Fruit fly (Drosophila melanogaster) whole organism, embryonic: ENCODE results near the gene Rab39.
A peak's percentile ranks its signal among the peaks of the same experiment; 100 is the strongest.

Source experiments
- Aef1 ChIP-seq: fragments of 200-800 bp; sonication (Bioruptor generic); IDR thresholded peaks from 3 replicates; pipeline ENCODE4 v1.3.6; 2022; ENCODE audit warnings: missing biosample characterization, missing genetic modification characterization
- Bdp1 ChIP-seq: fragments of 200-800 bp; sonication (Bioruptor generic); optimal IDR thresholded peaks from 3 replicates; lab custom pipeline; 2016; ENCODE audit warnings: missing biosample characterization, missing genetic modification characterization
- Blimp-1 ChIP-seq: fragments of 200-800 bp; sonication (Bioruptor generic); optimal IDR thresholded peaks from 3 replicates; lab custom pipeline; 2018; ENCODE audit warnings: missing biosample characterization, missing genetic modification characterization, mild to moderate bottlenecking, moderate library complexity, missing genetic modification reagents
- BtbVII ChIP-seq: fragments of 200-800 bp; sonication (Bioruptor generic); optimal IDR thresholded peaks from 3 replicates; lab custom pipeline; 2017; ENCODE audit warnings: missing biosample characterization, mild to moderate bottlenecking, missing genetic modification characterization
- Bteb2 ChIP-seq: fragments of 200-800 bp; sonication (Bioruptor generic); optimal IDR thresholded peaks from 2 replicates; lab custom pipeline; 2016; ENCODE audit warnings: missing biosample characterization, missing genetic modification characterization
- CG10431 ChIP-seq: fragments of 200-800 bp; sonication (Bioruptor generic); optimal IDR thresholded peaks from 3 replicates; lab custom pipeline; 2018; ENCODE audit warnings: missing biosample characterization, mild to moderate bottlenecking, missing genetic modification characterization
- CG11085 ChIP-seq: fragments of 200-800 bp; sonication (Bioruptor generic); IDR thresholded peaks from 2 replicates; pipeline ENCODE4 v1.3.6; 2022; ENCODE audit warnings: missing biosample characterization, missing genetic modification characterization
- CG11456 ChIP-seq: fragments of 200-800 bp; sonication (Bioruptor generic); IDR thresholded peaks from 3 replicates; pipeline ENCODE4 v1.3.6; 2022; ENCODE audit warnings: missing biosample characterization, missing genetic modification characterization
- CG11695 ChIP-seq: fragments of 200-800 bp; sonication (Bioruptor generic); IDR thresholded peaks from 3 replicates; pipeline ENCODE4 v1.3.6; 2022; ENCODE audit warnings: missing biosample characterization, missing genetic modification characterization
- CG14965 ChIP-seq: fragments of 200-800 bp; sonication (Bioruptor generic); optimal IDR thresholded peaks from 2 replicates; lab custom pipeline; 2016; ENCODE audit warnings: missing biosample characterization, missing genetic modification characterization, borderline replicate concordance
- CG15696 ChIP-seq: fragments of 200-800 bp; sonication (Bioruptor generic); optimal IDR thresholded peaks from 2 replicates; lab custom pipeline; 2019; ENCODE audit warnings: missing biosample characterization, mild to moderate bottlenecking, missing genetic modification characterization, moderate library complexity
- CG16779 ChIP-seq: fragments of 200-800 bp; sonication (Bioruptor generic); IDR thresholded peaks from 2 replicates; pipeline ENCODE4 v1.3.6; 2022; ENCODE audit warnings: missing biosample characterization, missing genetic modification characterization
- CG31365 ChIP-seq: fragments of 200-800 bp; sonication (Bioruptor generic); optimal IDR thresholded peaks from 2 replicates; lab custom pipeline; 2018; ENCODE audit warnings: missing biosample characterization, mild to moderate bottlenecking, missing genetic modification characterization
- CG4707 ChIP-seq: fragments of 200-800 bp; sonication (Bioruptor generic); optimal IDR thresholded peaks from 2 replicates; lab custom pipeline; 2018; ENCODE audit warnings: missing biosample characterization, mild to moderate bottlenecking, missing genetic modification characterization, moderate library complexity
- CG4730 ChIP-seq: fragments of 200-800 bp; sonication (Bioruptor generic); IDR thresholded peaks from 2 replicates; pipeline ENCODE4 v1.3.6; 2022; ENCODE audit warnings: missing biosample characterization, missing genetic modification characterization
- CG6654 ChIP-seq: fragments of 200-800 bp; sonication (Bioruptor generic); optimal IDR thresholded peaks from 2 replicates; lab custom pipeline; 2017; ENCODE audit warnings: missing biosample characterization, mild to moderate bottlenecking, missing genetic modification characterization
- CG7357 ChIP-seq: fragments of 200-800 bp; sonication (Bioruptor generic); IDR thresholded peaks from 3 replicates; pipeline ENCODE4 v1.3.6; 2022; ENCODE audit warnings: missing biosample characterization, missing genetic modification characterization
- CG7745 ChIP-seq: fragments of 200-800 bp; sonication (Bioruptor generic); optimal IDR thresholded peaks from 2 replicates; lab custom pipeline; 2018; ENCODE audit warnings: missing biosample characterization, mild to moderate bottlenecking, missing genetic modification characterization, moderate library complexity
- CG7786 ChIP-seq: fragments of 200-800 bp; sonication (Bioruptor generic); optimal IDR thresholded peaks from 2 replicates; lab custom pipeline; 2016; ENCODE audit warnings: missing biosample characterization, missing genetic modification characterization
- CG7987 ChIP-seq: fragments of 200-800 bp; sonication (Bioruptor generic); optimal IDR thresholded peaks from 2 replicates; lab custom pipeline; 2018; ENCODE audit warnings: missing biosample characterization, mild to moderate bottlenecking, missing genetic modification characterization, moderate library complexity
- CG8478 ChIP-seq: fragments of >200 bp; optimal IDR thresholded peaks from 2 replicates; lab custom pipeline; 2018
- CG8924 ChIP-seq: fragments of 200-800 bp; optimal IDR thresholded peaks from 3 replicates; lab custom pipeline; 2019; ENCODE audit warnings: missing biosample characterization, mild to moderate bottlenecking, missing genetic modification characterization, moderate library complexity
- Dek ChIP-seq: fragments of 200-800 bp; sonication (Bioruptor generic); optimal IDR thresholded peaks from 3 replicates; lab custom pipeline; 2019; ENCODE audit warnings: missing biosample characterization, mild to moderate bottlenecking, missing genetic modification characterization, moderate library complexity
- Dip3 ChIP-seq: fragments of 200-800 bp; sonication (Bioruptor generic); optimal IDR thresholded peaks from 3 replicates; lab custom pipeline; 2016; ENCODE audit warnings: missing biosample characterization, missing genetic modification characterization
- Doc3 ChIP-seq: fragments of 200-800 bp; sonication (Bioruptor generic); IDR thresholded peaks from 3 replicates; pipeline ENCODE4 v1.3.6; 2022; ENCODE audit warnings: missing biosample characterization, missing genetic modification characterization; ENCODE audit not compliant: partially characterized antibody
- Eip74EF ChIP-seq, 2 experiments: fragments of 200-800 bp in 1 of 2; fragments of >200 bp in 1 of 2; sonication (Bioruptor generic) in 1 of 2; optimal IDR thresholded peaks; 2 replicates each; lab custom pipeline; 2017 to 2019; ENCODE audit warnings: missing biosample characterization in 2 of 2, missing genetic modification characterization in 2 of 2, mild to moderate bottlenecking in 1 of 2, moderate library complexity in 1 of 2
- Gug ChIP-seq: fragments of 200-800 bp; sonication (Bioruptor generic); IDR thresholded peaks from 4 replicates; pipeline ENCODE4 v1.3.6; 2022; ENCODE audit warnings: missing biosample characterization, missing genetic modification characterization
- Hr39 ChIP-seq: fragments of >200 bp; optimal IDR thresholded peaks from 2 replicates; lab custom pipeline; 2017
- Mad ChIP-seq: fragments of 200-800 bp; sonication (Bioruptor generic); optimal IDR thresholded peaks from 2 replicates; lab custom pipeline; 2016; ENCODE audit warnings: missing biosample characterization, missing genetic modification characterization
- Nf-YA ChIP-seq: fragments of 200-800 bp; sonication (Bioruptor generic); IDR thresholded peaks from 2 replicates; pipeline ENCODE4 v1.3.6; 2022; ENCODE audit warnings: missing biosample characterization, missing genetic modification characterization
- Nf-YC ChIP-seq: fragments of 200-800 bp; optimal IDR thresholded peaks from 3 replicates; lab custom pipeline; 2019; ENCODE audit warnings: missing biosample characterization, mild to moderate bottlenecking, missing genetic modification characterization, moderate library complexity
- Oaz ChIP-seq: fragments of 200-800 bp; sonication (Bioruptor generic); IDR thresholded peaks from 2 replicates; pipeline ENCODE4 v1.3.6; 2022; ENCODE audit warnings: missing biosample characterization, missing genetic modification characterization
- Scr ChIP-seq: fragments of 200-800 bp; sonication (Bioruptor generic); IDR thresholded peaks from 2 replicates; pipeline ENCODE4 v1.3.6; 2022; ENCODE audit warnings: missing biosample characterization, missing genetic modification characterization; ENCODE audit not compliant: partially characterized antibody
- Sox100B ChIP-seq: fragments of 200-800 bp; sonication (Bioruptor generic); optimal IDR thresholded peaks from 3 replicates; lab custom pipeline; 2018; ENCODE audit warnings: missing biosample characterization, mild to moderate bottlenecking, missing genetic modification characterization
- Spps ChIP-seq: fragments of 200-800 bp; sonication (Bioruptor generic); optimal IDR thresholded peaks from 2 replicates; lab custom pipeline; 2018; ENCODE audit warnings: missing biosample characterization, mild to moderate bottlenecking, missing genetic modification characterization
- Xrp1 ChIP-seq: fragments of 200-800 bp; sonication (Bioruptor generic); IDR thresholded peaks from 2 replicates; pipeline ENCODE4 v1.3.6; 2022; ENCODE audit warnings: missing biosample characterization, missing genetic modification characterization
- az2 ChIP-seq: fragments of 200-800 bp; sonication (Bioruptor generic); optimal IDR thresholded peaks from 3 replicates; lab custom pipeline; 2016; ENCODE audit warnings: missing biosample characterization, missing genetic modification characterization
- btn ChIP-seq: fragments of 200-800 bp; sonication (Bioruptor generic); optimal IDR thresholded peaks from 2 replicates; lab custom pipeline; 2016; ENCODE audit warnings: missing biosample characterization, missing genetic modification characterization
- en ChIP-seq: fragments of 200-800 bp; sonication (Bioruptor generic); optimal IDR thresholded peaks from 2 replicates; lab custom pipeline; 2016; ENCODE audit warnings: missing biosample characterization, missing genetic modification characterization
- ewg ChIP-seq: fragments of 200-800 bp; sonication (Bioruptor generic); optimal IDR thresholded peaks from 3 replicates; lab custom pipeline; 2017; ENCODE audit warnings: mild to moderate bottlenecking, missing biosample characterization, missing genetic modification reagents, missing genetic modification characterization
- fd96Cb ChIP-seq: fragments of 200-800 bp; sonication (Bioruptor generic); optimal IDR thresholded peaks from 2 replicates; lab custom pipeline; 2018; ENCODE audit warnings: missing biosample characterization, mild to moderate bottlenecking, missing genetic modification characterization, moderate library complexity
- gce ChIP-seq: fragments of 200-800 bp; sonication (Bioruptor generic); IDR thresholded peaks from 3 replicates; pipeline ENCODE4 v1.3.6; 2022; ENCODE audit warnings: missing biosample characterization, missing genetic modification characterization
- mirr ChIP-seq: fragments of 200-800 bp; sonication (Bioruptor generic); optimal IDR thresholded peaks from 3 replicates; lab custom pipeline; 2018; ENCODE audit warnings: missing biosample characterization, mild to moderate bottlenecking, missing genetic modification characterization
- odd ChIP-seq: fragments of 200-800 bp; sonication (Bioruptor generic); optimal IDR thresholded peaks from 2 replicates; lab custom pipeline; 2017; ENCODE audit warnings: missing biosample characterization, mild to moderate bottlenecking, missing genetic modification characterization
- phol ChIP-seq: fragments of 200-800 bp; sonication (Bioruptor generic); optimal IDR thresholded peaks from 3 replicates; lab custom pipeline; 2018; ENCODE audit warnings: missing biosample characterization, mild to moderate bottlenecking, missing genetic modification characterization, moderate library complexity
- tio ChIP-seq: fragments of 200-800 bp; sonication (Bioruptor generic); optimal IDR thresholded peaks from 2 replicates; lab custom pipeline; 2017; ENCODE audit warnings: missing biosample characterization, missing genetic modification characterization, inconsistent platforms
- tll ChIP-seq, 2 experiments: fragments of 200-800 bp in 1 of 2; fragments of >200 bp in 1 of 2; sonication (Bioruptor generic) in 1 of 2; optimal IDR thresholded peaks; 2 replicates each; lab custom pipeline; 2017 to 2019; ENCODE audit warnings: missing biosample characterization in 2 of 2, missing genetic modification characterization in 2 of 2, mild to moderate bottlenecking in 1 of 2, moderate library complexity in 1 of 2
- tx ChIP-seq: fragments of 200-800 bp; sonication (Bioruptor generic); optimal IDR thresholded peaks from 2 replicates; lab custom pipeline; 2016; ENCODE audit warnings: missing biosample characterization, missing genetic modification characterization

Rab39 gene

DNA sequence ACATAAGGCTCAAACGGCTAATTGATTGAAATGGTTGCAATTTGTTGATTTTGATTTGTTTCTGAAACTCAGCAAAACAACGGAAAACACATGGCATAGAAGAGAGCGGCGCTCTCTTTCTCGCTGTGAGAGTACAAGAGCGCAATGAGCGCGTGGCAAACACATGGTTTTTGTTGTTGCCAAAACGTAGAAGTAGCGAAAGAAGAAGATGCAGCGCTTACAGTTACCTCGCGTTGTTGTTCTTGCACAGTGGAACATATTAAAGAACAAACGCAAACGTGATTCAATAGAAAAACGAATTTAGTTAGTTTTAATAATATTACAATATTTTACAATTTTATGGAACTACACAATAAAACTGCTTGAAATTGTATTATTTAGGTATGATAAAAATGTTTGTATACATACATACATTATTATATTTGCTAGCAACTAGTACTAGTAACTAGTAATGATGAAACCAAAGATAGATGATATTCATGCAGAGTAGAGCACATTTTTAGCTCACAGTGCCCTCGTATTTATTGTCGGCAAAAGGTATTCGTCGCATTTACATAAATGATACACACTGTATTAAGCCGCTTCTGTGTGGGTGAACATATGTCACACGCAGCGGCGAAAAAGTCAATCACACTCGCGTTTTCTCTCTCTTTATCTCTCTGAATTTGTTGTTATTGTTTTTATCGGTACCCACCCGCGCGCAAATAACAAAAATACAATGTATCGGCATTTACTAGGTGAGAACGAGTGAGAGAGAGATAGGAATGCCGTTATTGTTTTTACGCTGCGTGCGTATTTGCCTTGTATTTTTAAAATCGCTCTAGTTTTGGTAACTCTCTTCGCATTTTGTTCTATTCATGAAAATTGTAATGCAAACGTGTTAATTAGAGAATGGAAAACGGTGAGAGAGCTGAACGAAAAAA is 29.3 kb upstream of the Rab39 start (continued):
- TF ChIP-seq CG8924 (tag; lab: Kevin White, UChicago) (peak; percentile 97), CG6654 (GFP tag; lab: Kevin White, UChicago) (peak; percentile 87), Xrp1 (GFP tag; lab: Robert Waterston, UW) (peak; percentile 86), CG14965 (no peak), Dip3 (GFP tag; lab: Kevin White, UChicago) (peak; percentile 84), Hr39 (lab: Kevin White, UChicago) (no peak), Aef1 (GFP tag; lab: Robert Waterston, UW) (peak; percentile 84; the same call in 1 of the 3 replicates), en (GFP tag; lab: Kevin White, UChicago) (no peak), odd (GFP tag; lab: Kevin White, UChicago) (peak; percentile 94), CG15696 (tag; lab: Kevin White, UChicago) (peak; percentile 87), Nf-YC (tag; lab: Kevin White, UChicago) (peak; percentile 85), Gug (GFP tag; lab: Robert Waterston, UW) (peak; percentile 79), Doc3 (GFP tag; lab: Robert Waterston, UW) (no peak), fd96Cb (peak; percentile 95), mirr (GFP tag; lab: Kevin White, UChicago) (peak; percentile 68), Oaz (GFP tag; lab: Robert Waterston, UW) (peak; percentile 55), CG10431 (peak; percentile 82), CG16779 (GFP tag; lab: Robert Waterston, UW) (no peak), az2 (peak; percentile 95), CG7745 (no peak), Eip74EF (GFP tag; optimal IDR thresholded peaks at IDR 0.05; lab: Kevin White, UChicago) (peak in 1 of 2 experiments; percentile 96), CG7987 (GFP tag; lab: Kevin White, UChicago) (peak; percentile 83), gce (GFP tag; lab: Robert Waterston, UW) (peak; percentile 47; the same call in 1 of the 3 replicates), tx (GFP tag; lab: Kevin White, UChicago) (peak; percentile 72), btn (peak; percentile 18), tio (peak; percentile 95), tll (GFP tag; optimal IDR thresholded peaks at IDR 0.05; lab: Kevin White, UChicago) (peak in 1 of 2 experiments; percentile 68), Mad (GFP tag; lab: Kevin White, UChicago) (peak; percentile 78), Dek (tag; lab: Kevin White, UChicago) (peak; percentile 92), Bteb2 (GFP tag; lab: Kevin White, UChicago) (peak; percentile 75), BtbVII (GFP tag; lab: Kevin White, UChicago) (peak; percentile 94), Blimp-1 (peak; percentile 90), CG4730 (GFP tag; lab: Robert Waterston, UW) (peak; percentile 76), Bdp1 (peak; percentile 77), Scr (no peak), Nf-YA (peak; percentile 48; the same call in 1 of the 2 replicates), CG7786 (peak; percentile 80), CG7357 (GFP tag; lab: Robert Waterston, UW) (peak; percentile 82), CG31365 (tag; lab: Kevin White, UChicago) (peak; percentile 65), Spps (tag; lab: Kevin White, UChicago) (peak; percentile 87), Sox100B (peak; percentile 98), CG11695 (GFP tag; lab: Robert Waterston, UW) (peak; percentile 95), CG11085 (peak; percentile 68), CG4707 (GFP tag; lab: Kevin White, UChicago) (peak; percentile 89), CG11456 (peak; percentile 71; the same call in 2 of the 3 replicates), ewg (GFP tag; lab: Kevin White, UChicago) (peak; percentile 89), phol (tag; lab: Kevin White, UChicago) (peak; percentile 96), CG8478 (lab: Kevin White, UChicago) (no peak)
